Fruit fly (Drosophila melanogaster) whole organism, prepupa: Measurements from ENCODE around the gene CG8301.

ENCODE experiments used
- CG10631 ChIP-seq: fragments of 200-800 bp; sonication (Bioruptor generic); optimal IDR thresholded peaks from 2 replicates; lab custom pipeline; 2016; ENCODE audit warnings: missing biosample characterization, missing genetic modification characterization
- CG10669 ChIP-seq: fragments of 200-800 bp; sonication (Bioruptor generic); optimal IDR thresholded peaks from 3 replicates; lab custom pipeline; 2018; ENCODE audit warnings: missing biosample characterization, mild to moderate bottlenecking, missing genetic modification characterization, moderate library complexity
- CG11762 ChIP-seq: fragments of 200-800 bp; sonication (Bioruptor generic); optimal IDR thresholded peaks from 3 replicates; lab custom pipeline; 2016; ENCODE audit warnings: missing biosample characterization, missing genetic modification characterization; ENCODE audit not compliant: insufficient read depth
- CG11902 ChIP-seq: fragments of 200-800 bp; sonication (Bioruptor generic); optimal IDR thresholded peaks from 3 replicates; lab custom pipeline; 2016; ENCODE audit warnings: missing biosample characterization, missing genetic modification characterization
- CG15336 ChIP-seq: fragments of 200-800 bp; sonication (Bioruptor generic); IDR thresholded peaks from 2 replicates; pipeline ENCODE4 v1.3.6; 2022; ENCODE audit warnings: missing biosample characterization, missing genetic modification characterization
- CG1621 ChIP-seq: fragments of 200-800 bp; sonication (Bioruptor generic); optimal IDR thresholded peaks from 3 replicates; lab custom pipeline; 2018; ENCODE audit warnings: missing biosample characterization, mild to moderate bottlenecking, missing genetic modification characterization
- CG16779 ChIP-seq: fragments of 200-800 bp; sonication (Bioruptor generic); optimal IDR thresholded peaks from 3 replicates; lab custom pipeline; 2017; ENCODE audit warnings: missing biosample characterization, mild to moderate bottlenecking, missing genetic modification characterization
- CG3032 ChIP-seq: fragments of 200-800 bp; optimal IDR thresholded peaks from 2 replicates; lab custom pipeline; 2019; ENCODE audit warnings: missing biosample characterization, mild to moderate bottlenecking, missing genetic modification characterization, moderate library complexity
- CG31627 ChIP-seq: fragments of 200-800 bp; sonication (Bioruptor generic); optimal IDR thresholded peaks from 3 replicates; lab custom pipeline; 2016; ENCODE audit warnings: missing biosample characterization, missing genetic modification characterization
- CG32006 ChIP-seq: fragments of 200-800 bp; sonication (Bioruptor generic); optimal IDR thresholded peaks from 3 replicates; lab custom pipeline; 2017; ENCODE audit warnings: missing biosample characterization, mild to moderate bottlenecking, missing genetic modification characterization
- CG34406 ChIP-seq: fragments of 200-800 bp; sonication (Bioruptor generic); optimal IDR thresholded peaks from 3 replicates; lab custom pipeline; 2016; ENCODE audit warnings: missing biosample characterization, missing genetic modification characterization
- CG3919 ChIP-seq: fragments of 200-800 bp; sonication (Bioruptor generic); optimal IDR thresholded peaks from 3 replicates; lab custom pipeline; 2016; ENCODE audit warnings: missing biosample characterization, missing genetic modification characterization
- CG4318 ChIP-seq: fragments of 200-800 bp; sonication (Bioruptor generic); optimal IDR thresholded peaks from 3 replicates; lab custom pipeline; 2017; ENCODE audit warnings: missing biosample characterization, mild to moderate bottlenecking, missing genetic modification characterization
- CG6163 ChIP-seq: fragments of 200-800 bp; sonication (Bioruptor generic); IDR thresholded peaks from 3 replicates; pipeline ENCODE4 v1.3.6; 2022; ENCODE audit warnings: missing biosample characterization, missing genetic modification characterization
- CG6792 ChIP-seq: fragments of 200-800 bp; sonication (Bioruptor generic); optimal IDR thresholded peaks from 3 replicates; lab custom pipeline; 2016; ENCODE audit warnings: missing biosample characterization, missing genetic modification characterization
- CG6808 ChIP-seq: fragments of 200-800 bp; sonication (Bioruptor generic); optimal IDR thresholded peaks from 3 replicates; lab custom pipeline; 2017; ENCODE audit warnings: missing biosample characterization, missing genetic modification characterization, mild to moderate bottlenecking, moderate library complexity, missing genetic modification reagents
- CG6854 ChIP-seq: fragments of 200-800 bp; sonication (Bioruptor generic); optimal IDR thresholded peaks from 2 replicates; lab custom pipeline; 2017; ENCODE audit warnings: missing biosample characterization, mild to moderate bottlenecking, missing genetic modification characterization
- CG7368 ChIP-seq: fragments of 200-800 bp; sonication (Bioruptor generic); optimal IDR thresholded peaks from 3 replicates; lab custom pipeline; 2016; ENCODE audit warnings: missing biosample characterization, missing genetic modification characterization
- CG8119 ChIP-seq: fragments of 200-800 bp; sonication (Bioruptor generic); IDR thresholded peaks from 3 replicates; pipeline ENCODE4 v1.3.6; 2022; ENCODE audit warnings: missing biosample characterization, missing genetic modification characterization
- CG8319 ChIP-seq: fragments of 200-800 bp; sonication (Bioruptor generic); optimal IDR thresholded peaks from 3 replicates; lab custom pipeline; 2016; ENCODE audit warnings: missing biosample characterization, missing genetic modification characterization
- CG8632 ChIP-seq: fragments of 200-800 bp; sonication (Bioruptor generic); optimal IDR thresholded peaks from 3 replicates; lab custom pipeline; 2016; ENCODE audit warnings: missing biosample characterization, missing genetic modification characterization
- CG9139 ChIP-seq: fragments of 200-800 bp; sonication (Bioruptor generic); optimal IDR thresholded peaks from 3 replicates; lab custom pipeline; 2017; ENCODE audit warnings: missing biosample characterization, mild to moderate bottlenecking, missing genetic modification characterization
- Eip75B ChIP-seq: fragments of 200-800 bp; sonication (Bioruptor generic); optimal IDR thresholded peaks from 3 replicates; lab custom pipeline; 2016; ENCODE audit warnings: missing biosample characterization, missing genetic modification characterization
- Eip78C ChIP-seq: fragments of 200-800 bp; sonication (Bioruptor generic); peaks from one replicate; lab custom pipeline; 2016; ENCODE audit warnings: missing biosample characterization, missing genetic modification characterization
- Ets21C ChIP-seq: fragments of 200-800 bp; sonication (Bioruptor generic); optimal IDR thresholded peaks from 3 replicates; lab custom pipeline; 2016; ENCODE audit warnings: missing biosample characterization, missing genetic modification characterization
- Ets96B ChIP-seq: fragments of 200-800 bp; optimal IDR thresholded peaks from 2 replicates; lab custom pipeline; 2019; ENCODE audit warnings: missing biosample characterization, mild to moderate bottlenecking, missing genetic modification characterization, moderate library complexity
- Gug ChIP-seq: fragments of 200-800 bp; sonication (Bioruptor generic); IDR thresholded peaks from 2 replicates; pipeline ENCODE4 v1.3.6; 2022; ENCODE audit warnings: missing biosample characterization, missing genetic modification characterization
- Hr38 ChIP-seq: sonication (Bioruptor generic); optimal IDR thresholded peaks from 2 replicates; lab custom pipeline; 2016; ENCODE audit warnings: missing biosample characterization, missing genetic modification characterization
- Hr39 ChIP-seq: fragments of 200-800 bp; sonication (Bioruptor generic); optimal IDR thresholded peaks from 2 replicates; lab custom pipeline; 2016; ENCODE audit warnings: missing biosample characterization, missing genetic modification characterization
- Hr4 ChIP-seq: fragments of 200-800 bp; sonication (Bioruptor generic); optimal IDR thresholded peaks from 3 replicates; lab custom pipeline; 2016; ENCODE audit warnings: missing biosample characterization, missing genetic modification characterization
- Lpt ChIP-seq: fragments of 200-800 bp; sonication (Bioruptor generic); optimal IDR thresholded peaks from 3 replicates; lab custom pipeline; 2016; ENCODE audit warnings: missing biosample characterization, missing genetic modification characterization
- Met ChIP-seq: fragments of 200-800 bp; sonication (Bioruptor generic); optimal IDR thresholded peaks from 3 replicates; lab custom pipeline; 2016; ENCODE audit warnings: missing biosample characterization, missing genetic modification characterization
- Smox ChIP-seq: fragments of 200-800 bp; sonication (Bioruptor generic); optimal IDR thresholded peaks from 3 replicates; lab custom pipeline; 2016; ENCODE audit warnings: missing biosample characterization, missing genetic modification characterization
- Sox14 ChIP-seq: fragments of 200-800 bp; sonication (Bioruptor generic); optimal IDR thresholded peaks from 3 replicates; lab custom pipeline; 2016; ENCODE audit warnings: missing biosample characterization, missing genetic modification characterization
- Sox15 ChIP-seq: fragments of 200-800 bp; sonication (Bioruptor generic); optimal IDR thresholded peaks from 3 replicates; lab custom pipeline; 2016; ENCODE audit warnings: missing biosample characterization, missing genetic modification characterization
- cyc ChIP-seq: fragments of 200-800 bp; sonication (Bioruptor generic); optimal IDR thresholded peaks from 3 replicates; lab custom pipeline; 2016; ENCODE audit warnings: missing biosample characterization, missing genetic modification characterization
- dac ChIP-seq: fragments of 200-800 bp; sonication (Bioruptor generic); optimal IDR thresholded peaks from 2 replicates; lab custom pipeline; 2017; ENCODE audit warnings: missing biosample characterization, mild to moderate bottlenecking, missing genetic modification characterization
- dsx ChIP-seq: fragments of 200-800 bp; optimal IDR thresholded peaks from 3 replicates; lab custom pipeline; 2019; ENCODE audit warnings: missing biosample characterization, mild to moderate bottlenecking, missing genetic modification characterization, moderate library complexity; ENCODE audit not compliant: poor library complexity, severe bottlenecking
- eg ChIP-seq: fragments of 200-800 bp; sonication (Bioruptor generic); IDR thresholded peaks from 3 replicates; pipeline ENCODE4 v1.3.6; 2022; ENCODE audit warnings: missing biosample characterization, missing genetic modification characterization
- esn ChIP-seq: fragments of 200-800 bp; sonication (Bioruptor generic); optimal IDR thresholded peaks from 2 replicates; lab custom pipeline; 2016; ENCODE audit warnings: missing biosample characterization, mild to moderate bottlenecking, missing genetic modification characterization, moderate library complexity
- fd59A ChIP-seq: fragments of 200-800 bp; sonication (Bioruptor generic); optimal IDR thresholded peaks from 2 replicates; lab custom pipeline; 2017; ENCODE audit warnings: missing biosample characterization, mild to moderate bottlenecking, missing genetic modification characterization, missing genetic modification reagents
- fkh ChIP-seq: fragments of 200-800 bp; sonication (Bioruptor generic); optimal IDR thresholded peaks from 3 replicates; lab custom pipeline; 2017; ENCODE audit warnings: missing biosample characterization, mild to moderate bottlenecking, missing genetic modification characterization, moderate library complexity
- net ChIP-seq: fragments of 200-800 bp; sonication (Bioruptor generic); optimal IDR thresholded peaks from 3 replicates; lab custom pipeline; 2016; ENCODE audit warnings: missing biosample characterization, missing genetic modification characterization
- pdm3 ChIP-seq: fragments of 200-800 bp; sonication (Bioruptor generic); optimal IDR thresholded peaks from 3 replicates; lab custom pipeline; 2016; ENCODE audit warnings: missing biosample characterization, missing genetic modification characterization
- salr ChIP-seq, 2 experiments: fragments of 200-800 bp; sonication (Bioruptor generic); optimal IDR thresholded peaks; 3 replicates each; lab custom pipeline; 2016 to 2018; ENCODE audit warnings: missing biosample characterization in 2 of 2, missing genetic modification characterization in 2 of 2, mild to moderate bottlenecking in 1 of 2
- spab ChIP-seq: fragments of 200-800 bp; sonication (Bioruptor generic); optimal IDR thresholded peaks from 2 replicates; lab custom pipeline; 2017; ENCODE audit warnings: missing biosample characterization, mild to moderate bottlenecking, missing genetic modification characterization, missing genetic modification reagents
- ss ChIP-seq, 2 experiments: fragments of 200-800 bp; sonication (Bioruptor generic); optimal IDR thresholded peaks; 2 replicates in 1 of 2; 3 replicates in 1 of 2; lab custom pipeline; 2017 to 2018; ENCODE audit warnings: mild to moderate bottlenecking in 2 of 2, missing biosample characterization in 2 of 2, missing genetic modification characterization in 2 of 2, moderate library complexity in 1 of 2
- svp ChIP-seq: fragments of 200-800 bp; sonication (Bioruptor generic); peaks from one replicate; lab custom pipeline; 2016; ENCODE audit warnings: missing biosample characterization, missing genetic modification characterization
- topi ChIP-seq: fragments of 200-800 bp; sonication (Bioruptor generic); optimal IDR thresholded peaks from 3 replicates; lab custom pipeline; 2016; ENCODE audit warnings: missing biosample characterization, missing genetic modification characterization
- vri ChIP-seq: fragments of 200-800 bp; sonication (Bioruptor generic); optimal IDR thresholded peaks from 3 replicates; lab custom pipeline; 2016; ENCODE audit warnings: missing biosample characterization, mild to moderate bottlenecking, missing genetic modification characterization

CG8301 gene

DNA sequence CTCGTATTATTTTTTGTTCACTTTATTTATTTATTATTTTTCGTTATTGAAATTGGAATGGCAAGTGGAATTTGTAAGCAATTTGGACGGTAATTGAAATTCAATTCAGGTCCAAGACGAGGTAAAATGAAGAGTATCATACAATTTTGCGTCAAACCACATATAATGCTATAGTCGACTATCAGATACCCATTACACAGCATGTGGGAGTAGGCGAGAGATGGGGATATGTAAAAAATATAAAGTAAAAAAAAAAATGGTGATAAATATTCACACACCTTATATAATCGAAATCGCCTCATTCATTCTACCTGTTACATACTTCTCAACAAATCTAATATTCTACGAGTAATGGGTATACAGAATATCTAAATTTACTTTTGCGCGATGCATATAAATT, 31.1 kb downstream of the CG8301 start (continued):
- peak; percentile 11 for TF ChIP-seq CG31627

DNA sequence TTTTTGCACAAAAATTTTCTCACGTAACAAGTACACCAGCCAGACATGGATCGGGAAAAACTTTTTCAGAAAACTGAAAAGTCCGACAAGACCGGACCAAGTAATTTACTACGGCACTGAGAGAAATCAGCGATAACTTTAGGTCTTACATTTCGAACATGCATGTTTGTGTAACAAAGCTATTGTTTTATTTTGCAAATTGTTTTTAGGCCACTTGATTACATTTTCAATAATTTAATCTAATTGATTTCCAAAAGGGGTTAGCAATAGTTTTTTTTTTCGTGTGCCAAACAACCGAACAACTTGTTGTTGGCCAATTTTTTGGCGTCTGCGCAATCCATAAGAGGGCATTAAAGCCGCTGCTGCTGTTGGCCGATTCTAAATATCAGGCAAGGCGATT, 32.0 kb downstream of the CG8301 start:
- peak; percentile 89 for TF ChIP-seq cyc (GFP tag; lab: Kevin White, UChicago)
- TF ChIP-seq CG11902 (GFP tag; lab: Kevin White, UChicago): peak; percentile 77
- no peak for TF ChIP-seq fd59A (GFP tag; lab: Kevin White, UChicago)
- TF ChIP-seq CG31627: peak; percentile 85
- peak; percentile 80 for TF ChIP-seq Lpt (GFP tag; lab: Kevin White, UChicago)
- peak; percentile 32 for TF ChIP-seq spab (GFP tag; lab: Kevin White, UChicago)
- peak; percentile 89 for TF ChIP-seq CG3919 (GFP tag; lab: Kevin White, UChicago)
- peak; percentile 90 for TF ChIP-seq topi (GFP tag; lab: Kevin White, UChicago)
- peak; percentile 87 for TF ChIP-seq Gug
- peak; percentile 76 for TF ChIP-seq CG10631 (GFP tag; lab: Kevin White, UChicago)
- TF ChIP-seq vri: peak; percentile 76
- TF ChIP-seq Met (GFP tag; lab: Kevin White, UChicago): peak; percentile 91
- TF ChIP-seq CG7368 (GFP tag; lab: Kevin White, UChicago): peak; percentile 74
- peak; percentile 91 for TF ChIP-seq Hr4 (GFP tag; lab: Kevin White, UChicago)
- TF ChIP-seq Eip78C (GFP tag; lab: Kevin White, UChicago): peak; percentile 96
- TF ChIP-seq CG6163 (GFP tag; lab: Robert Waterston, UW): peak; percentile 93
- TF ChIP-seq net: peak; percentile 85
- peak; percentile 96 for TF ChIP-seq eg (GFP tag; lab: Robert Waterston, UW)
- peak; percentile 3 for TF ChIP-seq dsx (GFP tag; lab: Kevin White, UChicago)
- peak; percentile 88 for TF ChIP-seq pdm3 (GFP tag; lab: Kevin White, UChicago)
- peak; percentile 40 for TF ChIP-seq CG3032
- peak; percentile 90 for TF ChIP-seq Hr39 (GFP tag; lab: Kevin White, UChicago)
- peak; percentile 94 for TF ChIP-seq CG15336
- no peak for TF ChIP-seq CG1621 (tag; lab: Kevin White, UChicago)
- peak; percentile 93 for TF ChIP-seq CG8119 (GFP tag; lab: Robert Waterston, UW)
- TF ChIP-seq CG16779 (tag; lab: Kevin White, UChicago): peak; percentile 68
- peak; percentile 87 for TF ChIP-seq Eip75B
- TF ChIP-seq Hr38: no peak
- peak; percentile 41 for TF ChIP-seq Ets96B
- TF ChIP-seq CG6792: peak; percentile 79
- TF ChIP-seq CG6854 (GFP tag; lab: Kevin White, UChicago): peak; percentile 66
- peak; percentile 20 for TF ChIP-seq CG6808 (GFP tag; lab: Kevin White, UChicago)
- TF ChIP-seq esn (GFP tag; lab: Kevin White, UChicago): peak; percentile 92
- TF ChIP-seq dac (GFP tag; lab: Kevin White, UChicago): peak; percentile 74
- peak; percentile 68 for TF ChIP-seq CG8319 (GFP tag; lab: Kevin White, UChicago)
- peak; percentile 88 for TF ChIP-seq CG32006 (GFP tag; lab: Kevin White, UChicago)
- TF ChIP-seq Sox14: peak; percentile 84
- TF ChIP-seq Sox15 (GFP tag; lab: Kevin White, UChicago): peak; percentile 64
- no peak for TF ChIP-seq fkh (GFP tag; lab: Kevin White, UChicago)
- no peak for TF ChIP-seq CG9139 (GFP tag; lab: Kevin White, UChicago)
- peak in 1 of 2 experiments; percentile 28 for TF ChIP-seq ss (GFP tag; optimal IDR thresholded peaks at IDR 0.05; lab: Kevin White, UChicago)
- peak; percentile 66 for TF ChIP-seq CG4318
- peak; percentile 81 for TF ChIP-seq CG11762 (GFP tag; lab: Kevin White, UChicago)
- TF ChIP-seq CG10669 (GFP tag; lab: Kevin White, UChicago): peak; percentile 48
- TF ChIP-seq CG34406 (GFP tag; lab: Kevin White, UChicago): peak; percentile 75
- TF ChIP-seq CG8632 (GFP tag; lab: Kevin White, UChicago): peak; percentile 74
- TF ChIP-seq Smox: peak; percentile 83
- peak; percentile 78 for TF ChIP-seq Ets21C (GFP tag; lab: Kevin White, UChicago)
- peak; percentile 95 for TF ChIP-seq svp (GFP tag; lab: Kevin White, UChicago)
- peak in 1 of 2 experiments; percentile 65 for TF ChIP-seq salr (GFP tag; optimal IDR thresholded peaks at IDR 0.05; lab: Kevin White, UChicago)
